Worm (Caenorhabditis elegans) whole organism, late embryonic: ENCODE measurements around the gene mcat-1.

Experiments
- F13H6.1 ChIP-seq: sonication (generic microtip); optimal IDR thresholded peaks from 2 replicates; lab custom pipeline; 2016; ENCODE audit warnings: missing genetic modification characterization, missing compliant biosample characterization
- ama-1 ChIP-seq: fragments of 150-350 bp; optimal IDR thresholded peaks from 2 replicates; lab custom pipeline; 2014
- ceh-22 ChIP-seq: sonication (generic microtip); optimal IDR thresholded peaks from 2 replicates; lab custom pipeline; 2017; ENCODE audit warnings: missing biosample characterization, missing genetic modification characterization
- ceh-30 ChIP-seq: fragments of 150-350 bp; optimal IDR thresholded peaks from 2 replicates; lab custom pipeline; 2014; ENCODE audit warnings: missing biosample characterization, missing genetic modification characterization
- ceh-45 ChIP-seq: fragments of 200-800 bp; sonication (Bioruptor generic); IDR thresholded peaks from 2 replicates; pipeline ENCODE4 v1.3.6; 2022; ENCODE audit warnings: missing genetic modification reagents, missing genetic modification characterization, missing compliant biosample characterization
- ceh-6 ChIP-seq: fragments of 200-800 bp; sonication (Bioruptor generic); optimal IDR thresholded peaks from 2 replicates; lab custom pipeline; 2018; ENCODE audit warnings: mild to moderate bottlenecking, missing genetic modification characterization, missing compliant biosample characterization
- dve-1 ChIP-seq: sonication (generic microtip); optimal IDR thresholded peaks from 2 replicates; lab custom pipeline; 2017; ENCODE audit warnings: antibody characterized with exemption, mild to moderate bottlenecking, missing genetic modification characterization, missing compliant biosample characterization
- fkh-10 ChIP-seq: fragments of 150-350 bp; optimal IDR thresholded peaks from 2 replicates; lab custom pipeline; 2014; ENCODE audit warnings: missing biosample characterization, missing genetic modification reagents, missing genetic modification characterization
- hlh-30 ChIP-seq: sonication (generic microtip); optimal IDR thresholded peaks from 2 replicates; lab custom pipeline; 2017; ENCODE audit warnings: antibody characterized with exemption, missing genetic modification characterization, missing compliant biosample characterization; ENCODE audit not compliant: insufficient read depth
- mec-3 ChIP-seq: sonication (generic microtip); optimal IDR thresholded peaks from 2 replicates; lab custom pipeline; 2016; ENCODE audit warnings: borderline replicate concordance, missing genetic modification characterization, missing compliant biosample characterization
- odd-2 ChIP-seq: sonication (generic microtip); optimal IDR thresholded peaks from 2 replicates; lab custom pipeline; 2017; ENCODE audit warnings: antibody characterized with exemption, mild to moderate bottlenecking, missing genetic modification characterization, missing compliant biosample characterization
- pqm-1 ChIP-seq: sonication (generic microtip); optimal IDR thresholded peaks from 2 replicates; lab custom pipeline; 2016; ENCODE audit warnings: missing genetic modification characterization, missing compliant biosample characterization
- ref-2 ChIP-seq: sonication (generic microtip); optimal IDR thresholded peaks from 2 replicates; lab custom pipeline; 2016; ENCODE audit warnings: missing genetic modification characterization, missing compliant biosample characterization
- sox-4 ChIP-seq: sonication (generic microtip); optimal IDR thresholded peaks from 2 replicates; lab custom pipeline; 2017; ENCODE audit warnings: mild to moderate bottlenecking, missing genetic modification characterization, inconsistent platforms, missing compliant biosample characterization

DNA sequence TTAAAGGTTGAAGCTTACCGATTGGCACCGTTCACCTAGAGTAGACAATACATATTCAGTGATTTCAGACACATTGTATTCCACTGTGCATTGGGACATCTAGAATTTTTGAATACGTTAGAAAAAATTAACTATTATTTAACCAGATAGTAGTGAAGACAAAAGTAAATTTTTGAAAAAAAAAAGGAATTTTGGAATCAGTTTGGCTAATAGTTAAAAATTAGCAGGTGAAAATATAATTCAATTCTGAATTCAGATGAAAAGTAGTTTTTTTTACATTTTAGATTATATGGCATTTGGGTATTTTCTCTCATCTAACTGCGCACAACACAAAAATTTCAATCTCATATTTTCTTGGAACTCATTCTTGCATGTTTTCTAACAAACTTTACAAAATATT lies 33.6 kb upstream of the mcat-1 start, which contains the start of gene nmur-2:
- no peak for TF ChIP-seq pqm-1 (tag; lab: Kevin White, UChicago)
- TF ChIP-seq ceh-30: no peak
- no peak for TF ChIP-seq sox-4 (tag; lab: Kevin White, UChicago)
- TF ChIP-seq dve-1 (tag; lab: Kevin White, UChicago): no peak
- TF ChIP-seq ceh-22 (tag; lab: Kevin White, UChicago): no peak
- no peak for TF ChIP-seq fkh-10 (GFP tag; lab: Kevin White, UChicago)
- no peak for TF ChIP-seq ref-2 (tag; lab: Kevin White, UChicago)
- no peak for TF ChIP-seq F13H6.1 (tag; lab: Kevin White, UChicago)
- TF ChIP-seq ama-1: no peak
- TF ChIP-seq ceh-45 (GFP tag; lab: Robert Waterston, UW): no peak
- TF ChIP-seq odd-2 (tag; lab: Kevin White, UChicago): no peak
- TF ChIP-seq mec-3 (tag; lab: Kevin White, UChicago): no peak
- TF ChIP-seq hlh-30 (tag; lab: Kevin White, UChicago): no peak
- TF ChIP-seq ceh-6 (GFP tag; lab: Kevin White, UChicago): no peak
